Worm (Caenorhabditis elegans): ENCODE data around the gene C36C9.5.
"Not testable (repeated sequence)": the region's sequence is repeated elsewhere in the genome, so short reads cannot be mapped to it uniquely, and the experiment has no call there.

The C36C9.5 gene

ce11 chrX:1712538-1712937 is 8.8 kb upstream of the C36C9.5 start, which contains the start of gene fbxa-52:
fbxa-52 (minus strand) TSS chrX:1712638.
- no peak for TF ChIP-seq flt-1 (GFP tag; IDR thresholded peaks at IDR 0.05)
- TF ChIP-seq med-1 (GFP tag; optimal IDR thresholded peaks at IDR 0.05; ENCODE audit: insufficient read depth) = no peak
- no peak for TF ChIP-seq ztf-23 (GFP tag; IDR thresholded peaks at IDR 0.05)
- no peak for TF ChIP-seq ref-1 (GFP tag; conservative IDR thresholded peaks at IDR 0.05)
- no peak for TF ChIP-seq T22C8.4 (GFP tag; IDR thresholded peaks at IDR 0.05)
- TF ChIP-seq cog-1 (tag; optimal IDR thresholded peaks at IDR 0.05) = no peak
- TF ChIP-seq klf-2 (GFP tag; conservative IDR thresholded peaks at IDR 0.05) = no peak
- no peak for TF ChIP-seq ztf-29 (GFP tag; IDR thresholded peaks at IDR 0.05)
- TF ChIP-seq tab-1 (GFP tag; IDR thresholded peaks at IDR 0.05) = no peak

- TF ChIP-seq cog-1 (tag; optimal IDR thresholded peaks at IDR 0.05) = no peak
- TF ChIP-seq klf-2 (GFP tag; conservative IDR thresholded peaks at IDR 0.05) = no peak
- no peak for TF ChIP-seq med-1 (GFP tag; optimal IDR thresholded peaks at IDR 0.05; ENCODE audit: insufficient read depth)
- no peak for TF ChIP-seq ref-1 (GFP tag; conservative IDR thresholded peaks at IDR 0.05)
- no peak for TF ChIP-seq ztf-29 (GFP tag; IDR thresholded peaks at IDR 0.05)
- no peak for TF ChIP-seq flt-1 (GFP tag; IDR thresholded peaks at IDR 0.05)
- TF ChIP-seq T22C8.4 (GFP tag; IDR thresholded peaks at IDR 0.05) = no peak
- TF ChIP-seq ztf-23 (GFP tag; IDR thresholded peaks at IDR 0.05) = no peak
- TF ChIP-seq tab-1 (GFP tag; IDR thresholded peaks at IDR 0.05) = no peak
Observed at ce11 chrX:1706538-1706937, 2.8 kb upstream of the C36C9.5 start, which contains the start of gene F07G6.5. F07G6.5 (minus strand) TSS chrX:1706638.

- no peak for TF ChIP-seq cog-1 (tag; optimal IDR thresholded peaks at IDR 0.05)
- 0 out of 2 replicates have a peak, but pooled peaks have one; percentile 26 for TF ChIP-seq tab-1 (GFP tag; IDR thresholded peaks at IDR 0.05)
Observed at ce11 chrX:1703049-1703448, 691 bp downstream of the C36C9.5 start.

ce11 chrX:1698476-1698875 is 5.3 kb downstream of the C36C9.5 start:
- TF ChIP-seq tab-1 (GFP tag; IDR thresholded peaks at IDR 0.05) = no peak
- TF ChIP-seq ztf-29 (GFP tag; IDR thresholded peaks at IDR 0.05) = no peak
- no peak for TF ChIP-seq flt-1 (GFP tag; IDR thresholded peaks at IDR 0.05)
- TF ChIP-seq med-1 (GFP tag; optimal IDR thresholded peaks at IDR 0.05; ENCODE audit: insufficient read depth) = no peak
- no peak for TF ChIP-seq klf-2 (GFP tag; conservative IDR thresholded peaks at IDR 0.05)
- no peak for TF ChIP-seq ref-1 (GFP tag; conservative IDR thresholded peaks at IDR 0.05)
- TF ChIP-seq T22C8.4 (GFP tag; IDR thresholded peaks at IDR 0.05) = no peak
- no peak for TF ChIP-seq ztf-23 (GFP tag; IDR thresholded peaks at IDR 0.05)

DNA sequence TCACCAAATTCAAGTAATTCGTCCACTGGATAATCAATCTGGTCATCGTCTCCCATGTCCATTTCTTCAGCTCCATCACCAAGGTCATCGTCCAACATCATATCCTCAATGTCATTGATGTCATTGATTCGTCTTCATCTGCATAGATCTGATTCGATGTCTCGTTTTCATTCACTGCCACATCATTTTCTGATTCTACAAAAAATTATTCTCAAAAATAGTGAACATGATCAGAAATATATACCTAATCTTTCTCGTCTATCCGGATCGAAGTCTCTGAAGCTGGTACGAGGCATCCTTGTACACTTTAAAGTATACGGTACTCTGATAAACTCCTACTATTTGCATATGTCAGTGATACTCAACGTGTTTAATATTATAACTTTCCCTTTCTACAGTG is 6.9 kb downstream of the C36C9.5 start, which contains the start of gene C36C9.4:
Gene C36C9.4, minus strand, starts transcription at position 101 of the 400 bp plus-strand sequence.
- TF ChIP-seq ztf-29, T22C8.4, tab-1 (GFP tag; IDR thresholded peaks at IDR 0.05): not testable (repeated sequence)

- not testable (repeated sequence) for TF ChIP-seq tab-1, flt-1, ztf-29 (GFP tag; IDR thresholded peaks at IDR 0.05)
Observed at ce11 chrX:1690894-1691293, 12.8 kb downstream of the C36C9.5 start, which contains the start of gene C36C9.6. C36C9.6 (minus strand) TSS chrX:1690994.

DNA sequence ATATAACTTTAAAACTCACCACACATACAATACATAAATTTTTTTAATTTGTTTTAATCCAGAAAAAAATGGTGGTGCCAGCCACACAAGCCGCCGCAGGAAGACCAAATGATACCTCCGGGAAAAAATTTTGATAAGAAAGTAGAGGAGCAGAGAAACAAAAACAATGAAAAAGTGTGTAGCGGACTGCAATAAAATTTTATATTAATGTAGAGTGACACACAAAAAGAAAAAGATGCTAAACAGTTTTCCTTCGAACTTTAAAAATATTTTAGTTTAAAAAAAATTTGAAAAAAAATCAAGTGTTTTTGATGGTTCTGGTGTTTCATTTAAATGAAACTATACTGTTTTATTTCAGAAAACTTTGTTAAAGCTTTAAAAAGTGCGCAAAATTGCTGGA is 13.7 kb downstream of the C36C9.5 start, which contains the start of gene C36C9.12:
Gene C36C9.12, minus strand, starts transcription at position 101 of the 400 bp plus-strand sequence.
- TF ChIP-seq T22C8.4 (GFP tag; IDR thresholded peaks at IDR 0.05); ztf-29 (GFP tag; IDR thresholded peaks at IDR 0.05); ref-1 (GFP tag; conservative IDR thresholded peaks at IDR 0.05): not testable (repeated sequence)

ce11 chrX:1687079-1687478 is 16.7 kb downstream of the C36C9.5 start, which contains the start of gene C36C9.11:
C36C9.11 (plus strand) TSS chrX:1687379.
- not testable (repeated sequence) for TF ChIP-seq ztf-29 (GFP tag; IDR thresholded peaks at IDR 0.05); cog-1 (tag; optimal IDR thresholded peaks at IDR 0.05); ref-1 (GFP tag; conservative IDR thresholded peaks at IDR 0.05)

- TF ChIP-seq flt-1 (GFP tag; IDR thresholded peaks at IDR 0.05) = no peak
- TF ChIP-seq T22C8.4 (GFP tag; IDR thresholded peaks at IDR 0.05) = no peak
- no peak for TF ChIP-seq tab-1 (GFP tag; IDR thresholded peaks at IDR 0.05)
- no peak for TF ChIP-seq med-1 (GFP tag; optimal IDR thresholded peaks at IDR 0.05; ENCODE audit: insufficient read depth)
- TF ChIP-seq ztf-23 (GFP tag; IDR thresholded peaks at IDR 0.05) = no peak
- TF ChIP-seq klf-2 (GFP tag; conservative IDR thresholded peaks at IDR 0.05) = no peak
Observed at ce11 chrX:1682558-1682957, 21.2 kb downstream of the C36C9.5 start, which contains the start of gene meg-4. meg-4 (plus strand) TSS chrX:1682954.

DNA sequence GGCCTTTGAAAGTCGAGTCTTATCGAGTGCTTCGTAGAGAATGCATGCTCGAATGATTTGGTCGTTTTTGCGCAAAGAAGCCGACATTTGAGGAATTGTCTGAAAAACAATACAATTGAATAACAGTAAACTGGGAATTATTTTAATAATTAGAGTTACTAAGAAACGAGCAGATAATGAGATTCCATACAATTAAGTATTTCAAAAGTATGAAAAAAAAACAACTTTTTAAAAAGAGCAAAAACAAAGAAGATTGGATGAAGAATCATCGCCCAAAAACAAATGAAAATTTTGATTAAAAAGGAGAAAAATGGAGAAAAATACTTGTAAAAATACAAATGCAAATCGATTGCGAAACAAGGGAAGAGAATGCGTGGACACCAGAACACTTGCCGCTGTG is 25.7 kb downstream of the C36C9.5 start, which contains the start of gene fbxa-170:
Gene fbxa-170, minus strand, starts transcription at position 101 of the 400 bp plus-strand sequence.
- TF ChIP-seq flt-1 (GFP tag; IDR thresholded peaks at IDR 0.05) (no peak), ztf-23 (GFP tag; IDR thresholded peaks at IDR 0.05) (no peak), cog-1 (tag; optimal IDR thresholded peaks at IDR 0.05) (no peak)

DNA sequence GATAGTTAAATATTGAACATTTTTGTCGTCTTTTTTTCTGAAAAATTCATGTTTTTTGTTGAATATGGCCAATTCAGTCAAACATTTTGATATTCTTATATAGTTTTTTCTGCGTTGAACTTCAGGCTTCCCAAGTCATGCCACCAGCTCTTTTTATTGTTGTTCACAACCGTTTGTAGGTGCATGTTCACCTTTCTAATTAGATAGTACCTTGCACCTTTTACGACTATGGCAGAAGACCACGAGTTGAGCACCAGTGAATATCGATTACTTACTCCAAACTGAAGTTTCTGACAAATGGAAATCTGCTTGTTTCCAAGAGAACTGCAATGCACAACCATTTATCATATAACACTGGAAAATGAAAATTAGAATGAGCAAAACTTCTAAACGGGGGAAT is 27.9 kb downstream of the C36C9.5 start:
- TF ChIP-seq ref-1 (GFP tag; conservative IDR thresholded peaks at IDR 0.05) (no peak), ztf-29 (GFP tag; IDR thresholded peaks at IDR 0.05) (no peak), T22C8.4 (GFP tag; IDR thresholded peaks at IDR 0.05) (no peak), flt-1 (GFP tag; IDR thresholded peaks at IDR 0.05) (no peak), ztf-23 (GFP tag; IDR thresholded peaks at IDR 0.05) (no peak), klf-2 (GFP tag; conservative IDR thresholded peaks at IDR 0.05) (no peak), med-1 (GFP tag; optimal IDR thresholded peaks at IDR 0.05; ENCODE audit: insufficient read depth) (no peak), tab-1 (GFP tag; IDR thresholded peaks at IDR 0.05) (no peak), cog-1 (tag; optimal IDR thresholded peaks at IDR 0.05) (no peak)
